Worm (Caenorhabditis elegans): ENCODE measurements around the gene B0222.11.

DNA sequence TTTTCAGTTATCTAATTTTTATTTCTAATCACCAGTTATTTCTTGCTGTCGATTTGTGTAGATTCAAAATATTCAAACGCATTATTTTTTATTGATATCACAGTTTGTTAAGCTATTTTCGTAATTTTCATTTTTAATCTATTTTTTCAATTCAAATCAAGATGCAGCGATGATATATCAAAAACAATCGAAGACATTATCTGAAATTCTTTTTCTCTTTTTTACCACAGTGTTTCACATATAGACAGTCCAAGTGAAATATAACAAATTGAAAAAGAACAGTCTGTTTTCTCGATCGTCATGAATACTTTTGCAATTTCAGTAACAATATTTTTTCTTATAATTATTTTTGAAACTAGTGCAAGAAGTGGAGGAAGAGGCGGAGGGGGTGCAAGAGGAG lies 42.6 kb downstream of the B0222.11 start, which contains the start of gene F21C10.5:
- TF ChIP-seq elt-2 (tag; optimal IDR thresholded peaks at IDR 0.05), result no peak
- TF ChIP-seq skn-1 (tag; optimal IDR thresholded peaks at IDR 0.05), result no peak
- no peak for TF ChIP-seq zag-1 (tag; optimal IDR thresholded peaks at IDR 0.05)
- TF ChIP-seq nhr-28 (tag; optimal IDR thresholded peaks at IDR 0.05), result no peak
- TF ChIP-seq elt-3 (tag; optimal IDR thresholded peaks at IDR 0.05), result no peak
- TF ChIP-seq lin-15B (tag; optimal IDR thresholded peaks at IDR 0.05), result no peak
- no peak for TF ChIP-seq nhr-76 (tag; optimal IDR thresholded peaks at IDR 0.05)
- no peak for TF ChIP-seq ceh-88 (GFP tag; IDR thresholded peaks at IDR 0.05)
- no peak for TF ChIP-seq hpl-2 (GFP tag; optimal IDR thresholded peaks at IDR 0.05)
